Worm (Caenorhabditis elegans) whole organism, late embryonic: ENCODE measurements around the gene vab-3.

Experiments
- C08G9.2 ChIP-seq: sonication (generic microtip); optimal IDR thresholded peaks from 2 replicates; lab custom pipeline; 2016; ENCODE audit warnings: mild to moderate bottlenecking, missing genetic modification characterization, moderate library complexity, missing compliant biosample characterization
- C38D4.7 ChIP-seq: fragments of 200-800 bp; sonication (Bioruptor generic); optimal IDR thresholded peaks from 2 replicates; lab custom pipeline; 2018; ENCODE audit warnings: mild to moderate bottlenecking, missing genetic modification characterization, moderate library complexity, missing compliant biosample characterization
- F13H6.1 ChIP-seq: sonication (generic microtip); optimal IDR thresholded peaks from 2 replicates; lab custom pipeline; 2016; ENCODE audit warnings: missing genetic modification characterization, missing compliant biosample characterization
- K02D7.2 ChIP-seq: sonication (generic microtip); optimal IDR thresholded peaks from 2 replicates; lab custom pipeline; 2017; ENCODE audit warnings: mild to moderate bottlenecking, missing genetic modification characterization, missing compliant biosample characterization
- K09A11.1 ChIP-seq: sonication (generic microtip); optimal IDR thresholded peaks from 2 replicates; lab custom pipeline; 2017; ENCODE audit warnings: antibody characterized with exemption, mild to moderate bottlenecking, missing genetic modification characterization, missing compliant biosample characterization; ENCODE audit not compliant: insufficient read depth
- T23F11.4 ChIP-seq: fragments of 200-800 bp; sonication (Bioruptor generic); optimal IDR thresholded peaks from 2 replicates; lab custom pipeline; 2018; ENCODE audit warnings: mild to moderate bottlenecking, missing genetic modification characterization, missing compliant biosample characterization
- ahr-1 ChIP-seq: sonication (generic microtip); optimal IDR thresholded peaks from 2 replicates; lab custom pipeline; 2016; ENCODE audit warnings: missing genetic modification characterization, missing compliant biosample characterization
- ceh-14 ChIP-seq: sonication (generic microtip); optimal IDR thresholded peaks from 2 replicates; lab custom pipeline; 2016; ENCODE audit warnings: missing genotype, missing genetic modification characterization, missing compliant biosample characterization
- ceh-18 ChIP-seq: sonication (generic microtip); optimal IDR thresholded peaks from 2 replicates; lab custom pipeline; 2016; ENCODE audit warnings: missing genetic modification characterization, missing compliant biosample characterization
- ceh-2 ChIP-seq: sonication (generic microtip); optimal IDR thresholded peaks from 2 replicates; lab custom pipeline; 2016; ENCODE audit warnings: missing genotype, missing genetic modification characterization, missing compliant biosample characterization
- ceh-24 ChIP-seq: sonication (generic microtip); optimal IDR thresholded peaks from 2 replicates; lab custom pipeline; 2016; ENCODE audit warnings: mild to moderate bottlenecking, missing genetic modification characterization, missing compliant biosample characterization
- ceh-30 ChIP-seq: fragments of 150-350 bp; optimal IDR thresholded peaks from 2 replicates; lab custom pipeline; 2014; ENCODE audit warnings: missing biosample characterization, missing genetic modification characterization
- ceh-34 ChIP-seq: sonication (generic microtip); optimal IDR thresholded peaks from 2 replicates; lab custom pipeline; 2016; ENCODE audit warnings: mild to moderate bottlenecking, missing genetic modification characterization, missing compliant biosample characterization
- ceh-45 ChIP-seq: fragments of 200-800 bp; sonication (Bioruptor generic); IDR thresholded peaks from 2 replicates; pipeline ENCODE4 v1.3.6; 2022; ENCODE audit warnings: missing genetic modification reagents, missing genetic modification characterization, missing compliant biosample characterization
- ceh-48 ChIP-seq: sonication (generic microtip); optimal IDR thresholded peaks from 2 replicates; lab custom pipeline; 2016; ENCODE audit warnings: missing genetic modification characterization, inconsistent platforms, missing compliant biosample characterization
- ceh-9 ChIP-seq: sonication (generic microtip); optimal IDR thresholded peaks from 2 replicates; lab custom pipeline; 2016; ENCODE audit warnings: mild to moderate bottlenecking, missing genetic modification characterization, inconsistent platforms, missing compliant biosample characterization
- che-1 ChIP-seq: sonication (generic microtip); optimal IDR thresholded peaks from 2 replicates; lab custom pipeline; 2016; ENCODE audit warnings: mild to moderate bottlenecking, missing genetic modification characterization, missing compliant biosample characterization
- dmd-4 ChIP-seq: sonication (generic microtip); optimal IDR thresholded peaks from 2 replicates; lab custom pipeline; 2016; ENCODE audit warnings: borderline replicate concordance, missing genetic modification characterization, missing compliant biosample characterization
- dve-1 ChIP-seq: sonication (generic microtip); optimal IDR thresholded peaks from 2 replicates; lab custom pipeline; 2017; ENCODE audit warnings: antibody characterized with exemption, mild to moderate bottlenecking, missing genetic modification characterization, missing compliant biosample characterization
- elt-2 ChIP-seq: sonication (generic microtip); optimal IDR thresholded peaks from 2 replicates; lab custom pipeline; 2016; ENCODE audit warnings: missing genetic modification reagents, missing genetic modification characterization, missing compliant biosample characterization
- elt-4 ChIP-seq: sonication (generic microtip); optimal IDR thresholded peaks from 2 replicates; lab custom pipeline; 2016; ENCODE audit warnings: missing genetic modification characterization, missing compliant biosample characterization
- ets-4 ChIP-seq: sonication (generic microtip); optimal IDR thresholded peaks from 2 replicates; lab custom pipeline; 2016; ENCODE audit warnings: missing genetic modification characterization, missing compliant biosample characterization
- eyg-1 ChIP-seq: sonication (generic microtip); optimal IDR thresholded peaks from 2 replicates; lab custom pipeline; 2016; ENCODE audit warnings: missing genotype, missing genetic modification characterization, missing compliant biosample characterization
- fax-1 ChIP-seq: sonication (generic microtip); optimal IDR thresholded peaks from 2 replicates; lab custom pipeline; 2016; ENCODE audit warnings: missing genotype, missing genetic modification characterization, missing compliant biosample characterization
- fkh-6 ChIP-seq: sonication (generic microtip); optimal IDR thresholded peaks from 2 replicates; lab custom pipeline; 2016; ENCODE audit warnings: missing genetic modification characterization, missing compliant biosample characterization
- gmeb-2 ChIP-seq: sonication (generic microtip); optimal IDR thresholded peaks from 2 replicates; lab custom pipeline; 2016; ENCODE audit warnings: missing genetic modification characterization, inconsistent platforms, missing compliant biosample characterization
- hlh-13 ChIP-seq: fragments of 200-800 bp; sonication (Bioruptor generic); optimal IDR thresholded peaks from 2 replicates; lab custom pipeline; 2018; ENCODE audit warnings: mild to moderate bottlenecking, missing genetic modification characterization, missing compliant biosample characterization
- hlh-15 ChIP-seq: sonication (generic microtip); optimal IDR thresholded peaks from 2 replicates; lab custom pipeline; 2016; ENCODE audit warnings: missing genetic modification characterization, missing compliant biosample characterization
- hlh-6 ChIP-seq: sonication (generic microtip); optimal IDR thresholded peaks from 2 replicates; lab custom pipeline; 2016; ENCODE audit warnings: missing genotype, missing genetic modification characterization, missing compliant biosample characterization
- hlh-8 ChIP-seq: sonication (generic microtip); optimal IDR thresholded peaks from 2 replicates; lab custom pipeline; 2016; ENCODE audit warnings: missing genotype, missing genetic modification characterization, missing compliant biosample characterization
- lin-11 ChIP-seq: fragments of 200-800 bp; sonication (Bioruptor generic); optimal IDR thresholded peaks from 2 replicates; lab custom pipeline; 2018; ENCODE audit warnings: mild to moderate bottlenecking, missing genetic modification characterization, missing compliant biosample characterization
- madf-2 ChIP-seq: sonication (generic microtip); optimal IDR thresholded peaks from 2 replicates; lab custom pipeline; 2017; ENCODE audit warnings: missing genetic modification characterization, missing compliant biosample characterization
- mec-3 ChIP-seq: sonication (generic microtip); optimal IDR thresholded peaks from 2 replicates; lab custom pipeline; 2016; ENCODE audit warnings: borderline replicate concordance, missing genetic modification characterization, missing compliant biosample characterization
- nfya-1 ChIP-seq: sonication (generic microtip); optimal IDR thresholded peaks from 2 replicates; lab custom pipeline; 2017; ENCODE audit warnings: missing genetic modification characterization, mild to moderate bottlenecking, missing compliant biosample characterization, antibody characterized with exemption, moderate library complexity
- nhr-232 ChIP-seq: sonication (generic microtip); optimal IDR thresholded peaks from 2 replicates; lab custom pipeline; 2016; ENCODE audit warnings: missing genetic modification characterization, missing compliant biosample characterization
- pax-1 ChIP-seq: fragments of 150-350 bp; optimal IDR thresholded peaks from 2 replicates; lab custom pipeline; 2014; ENCODE audit warnings: missing biosample characterization, missing genetic modification characterization
- pros-1 ChIP-seq: fragments of 150-350 bp; optimal IDR thresholded peaks from 2 replicates; lab custom pipeline; 2014; ENCODE audit warnings: missing biosample characterization, missing genetic modification reagents, missing genetic modification characterization
- ref-2 ChIP-seq: sonication (generic microtip); optimal IDR thresholded peaks from 2 replicates; lab custom pipeline; 2016; ENCODE audit warnings: missing genetic modification characterization, missing compliant biosample characterization
- rnt-1 ChIP-seq: sonication (generic microtip); optimal IDR thresholded peaks from 2 replicates; lab custom pipeline; 2016; ENCODE audit warnings: missing genetic modification characterization, missing compliant biosample characterization
- sdc-2 ChIP-seq: sonication (generic microtip); optimal IDR thresholded peaks from 2 replicates; lab custom pipeline; 2016; ENCODE audit warnings: missing genotype, missing genetic modification characterization, missing compliant biosample characterization
- sox-2 ChIP-seq: fragments of 200-800 bp; sonication (Bioruptor generic); IDR thresholded peaks from 2 replicates; pipeline ENCODE4 v1.3.6; 2022; ENCODE audit warnings: missing genetic modification reagents, missing genetic modification characterization, missing compliant biosample characterization
- sox-4 ChIP-seq: sonication (generic microtip); optimal IDR thresholded peaks from 2 replicates; lab custom pipeline; 2017; ENCODE audit warnings: mild to moderate bottlenecking, missing genetic modification characterization, inconsistent platforms, missing compliant biosample characterization
- tbx-2 ChIP-seq: sonication (generic microtip); optimal IDR thresholded peaks from 2 replicates; lab custom pipeline; 2016; ENCODE audit warnings: missing genetic modification characterization, missing compliant biosample characterization
- ttx-3 ChIP-seq: sonication (generic microtip); optimal IDR thresholded peaks from 2 replicates; lab custom pipeline; 2016; ENCODE audit warnings: missing genetic modification reagents, missing genetic modification characterization, missing compliant biosample characterization
- unc-3 ChIP-seq, 2 experiments: fragments of 200-800 bp in 1 of 2; sonication (Bioruptor generic) in 1 of 2; sonication (generic microtip) in 1 of 2; conservative IDR thresholded peaks in 1 of 2; optimal IDR thresholded peaks in 1 of 2; 2 replicates each; pipeline versions ENCODE4 v1.3.6 to Lab custom; 2016 to 2022; ENCODE audit warnings: missing compliant biosample characterization in 2 of 2, missing genetic modification characterization in 2 of 2, missing genetic modification reagents in 1 of 2
- unc-42 ChIP-seq: sonication (generic microtip); optimal IDR thresholded peaks from 2 replicates; lab custom pipeline; 2016; ENCODE audit warnings: missing genotype, missing genetic modification characterization, missing compliant biosample characterization
- unc-55 ChIP-seq: sonication (generic microtip); optimal IDR thresholded peaks from 2 replicates; lab custom pipeline; 2017; ENCODE audit warnings: missing biosample characterization, missing genetic modification reagents, missing genetic modification characterization
- zip-5 ChIP-seq: sonication (generic microtip); optimal IDR thresholded peaks from 2 replicates; lab custom pipeline; 2016; ENCODE audit warnings: missing genetic modification characterization, missing compliant biosample characterization

Gene vab-3

DNA sequence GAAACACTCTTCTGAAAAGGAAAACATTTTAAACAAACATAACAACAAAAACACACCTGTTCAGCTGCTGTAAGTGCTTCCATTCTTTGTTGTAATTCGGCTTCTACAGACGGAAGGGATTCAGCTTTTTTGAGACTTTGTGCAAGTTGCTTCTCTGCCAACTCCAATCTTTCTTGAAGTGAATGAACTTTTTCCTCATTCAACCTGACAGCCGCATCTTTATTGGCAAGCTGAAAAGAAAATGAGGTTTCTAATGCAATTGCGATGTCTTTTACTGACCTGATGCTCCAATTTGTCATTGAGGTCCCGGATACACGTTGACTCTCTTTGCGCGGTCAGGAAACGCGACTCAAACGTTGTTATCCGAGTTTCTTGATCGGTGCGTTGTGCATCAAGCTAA is 53.4 kb downstream of the vab-3 start:
- no peak for TF ChIP-seq ttx-3 (tag; lab: Kevin White, UChicago)
- TF ChIP-seq sox-4 (tag; lab: Kevin White, UChicago): no peak
- no peak for TF ChIP-seq ceh-14 (tag; lab: Kevin White, UChicago)
- no peak for TF ChIP-seq T23F11.4 (GFP tag; lab: Kevin White, UChicago)
- TF ChIP-seq rnt-1 (tag; lab: Kevin White, UChicago): no peak

DNA sequence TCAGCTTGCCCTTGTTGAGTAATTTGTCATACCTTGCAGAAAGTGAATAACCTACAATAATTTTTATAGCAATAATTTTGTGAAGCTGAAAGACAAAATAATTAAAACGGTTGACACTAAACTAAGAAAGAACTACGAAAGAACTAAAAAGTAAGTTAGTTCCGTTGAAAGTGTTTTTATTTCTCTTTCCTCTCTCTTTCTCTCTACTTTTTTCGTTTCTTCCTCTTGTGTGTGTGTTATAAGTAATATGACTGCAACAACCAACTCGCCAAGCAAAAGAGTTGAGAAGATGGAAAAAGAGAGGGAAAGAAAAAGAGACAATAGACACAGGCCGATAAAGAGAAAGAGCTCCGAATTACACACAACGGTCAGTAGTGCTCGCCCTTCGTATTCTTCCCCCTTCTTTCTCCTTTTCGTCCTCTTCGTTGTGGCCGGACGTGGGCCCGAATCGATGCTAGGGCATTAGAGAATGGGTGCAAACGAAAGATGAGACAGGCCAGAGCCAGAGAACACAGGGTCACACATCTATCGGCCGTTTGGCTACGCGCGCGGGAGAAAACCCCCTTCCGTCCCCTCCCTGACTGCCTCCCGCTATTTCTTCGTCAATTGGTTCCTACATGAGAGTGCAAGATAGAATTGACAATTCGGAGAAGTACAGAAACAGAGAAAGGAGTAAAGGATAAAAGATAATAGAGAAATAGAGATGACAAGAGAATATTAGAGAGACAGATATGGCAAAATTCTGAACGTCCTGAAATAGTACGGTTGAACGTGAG is 55.7 kb downstream of the vab-3 start, which contains the start of gene syd-2:
syd-2 (minus strand) TSS at position 51 of the 776 bp plus-strand sequence.
- peak; percentile 4 for TF ChIP-seq ttx-3 (tag; lab: Kevin White, UChicago)
- peak; percentile 73 for TF ChIP-seq ceh-48 (tag; lab: Kevin White, UChicago)
- no peak for TF ChIP-seq ceh-30 (tag; lab: Kevin White, UChicago)
- peak; percentile 92 for TF ChIP-seq ceh-18 (tag; lab: Kevin White, UChicago)
- TF ChIP-seq K09A11.1 (tag; lab: Kevin White, UChicago): peak; percentile 44
- peak; percentile 50 for TF ChIP-seq C08G9.2
- TF ChIP-seq hlh-13 (GFP tag; lab: Kevin White, UChicago): no peak
- peak; percentile 64 for TF ChIP-seq F13H6.1 (tag; lab: Kevin White, UChicago)
- TF ChIP-seq tbx-2 (tag; lab: Kevin White, UChicago): peak; percentile 92
- peak; percentile 83 for TF ChIP-seq unc-42 (tag; lab: Kevin White, UChicago)
- TF ChIP-seq hlh-15 (tag; lab: Kevin White, UChicago): no peak
- peak; percentile 46 for TF ChIP-seq fax-1 (tag; lab: Kevin White, UChicago)
- no peak for TF ChIP-seq fkh-6 (tag; lab: Kevin White, UChicago)
- no peak for TF ChIP-seq elt-4 (tag; lab: Kevin White, UChicago)
- peak; percentile 58 for TF ChIP-seq hlh-6 (tag; lab: Kevin White, UChicago)
- TF ChIP-seq sox-2 (GFP tag; lab: Robert Waterston, UW): peak; percentile 34
- peak; percentile 22 for TF ChIP-seq ahr-1
- peak; percentile 93 for TF ChIP-seq ceh-34 (tag; lab: Kevin White, UChicago)
- TF ChIP-seq K02D7.2 (tag; lab: Kevin White, UChicago): peak; percentile 30
- TF ChIP-seq sox-4 (tag; lab: Kevin White, UChicago): peak; percentile 46
- TF ChIP-seq dmd-4 (tag; lab: Kevin White, UChicago): peak; percentile 52
- TF ChIP-seq dve-1 (tag; lab: Kevin White, UChicago): peak; percentile 19
- TF ChIP-seq ets-4 (tag; lab: Kevin White, UChicago): peak; percentile 31
- TF ChIP-seq ceh-24: peak; percentile 3
- peak; percentile 2 for TF ChIP-seq nhr-232
- peak; percentile 93 for TF ChIP-seq ref-2 (tag; lab: Kevin White, UChicago)
- no peak for TF ChIP-seq unc-3 (GFP tag; conservative IDR thresholded peaks at IDR 0.05; lab: Robert Waterston, UW)
- no peak for TF ChIP-seq unc-3 (tag; optimal IDR thresholded peaks at IDR 0.05; lab: Kevin White, UChicago)
- TF ChIP-seq pax-1 (tag; lab: Kevin White, UChicago): no peak
- TF ChIP-seq zip-5 (tag; lab: Kevin White, UChicago): no peak
- no peak for TF ChIP-seq C38D4.7 (GFP tag; lab: Kevin White, UChicago)
- no peak for TF ChIP-seq lin-11 (tag; lab: Kevin White, UChicago)
- TF ChIP-seq mec-3 (tag; lab: Kevin White, UChicago): no peak
- TF ChIP-seq eyg-1: peak; percentile 69
- peak; percentile 61 for TF ChIP-seq gmeb-2
- TF ChIP-seq unc-55 (GFP tag; lab: Kevin White, UChicago): peak; percentile 61
- no peak for TF ChIP-seq che-1 (tag; lab: Kevin White, UChicago)
- TF ChIP-seq rnt-1 (tag; lab: Kevin White, UChicago): peak; percentile 90
- peak; percentile 89 for TF ChIP-seq nfya-1 (tag; lab: Kevin White, UChicago)
- TF ChIP-seq hlh-8: peak; percentile 33
- TF ChIP-seq pros-1: peak; percentile 60
- peak; percentile 45 for TF ChIP-seq madf-2 (tag; lab: Kevin White, UChicago)
- TF ChIP-seq ceh-2 (tag; lab: Kevin White, UChicago): peak; percentile 68
- TF ChIP-seq ceh-45 (GFP tag; lab: Robert Waterston, UW): no peak
- no peak for TF ChIP-seq ceh-9 (tag; lab: Kevin White, UChicago)
- peak; percentile 57 for TF ChIP-seq elt-2 (tag; lab: Kevin White, UChicago)
- TF ChIP-seq sdc-2 (tag; lab: Kevin White, UChicago): peak; percentile 80
